Worm (Caenorhabditis elegans) whole organism, L4/young adult: ENCODE results near the gene Y43F8B.18.

Experiments
- W03F9.2 ChIP-seq: fragments of 150-350 bp; optimal IDR thresholded peaks from 2 replicates; lab custom pipeline; 2014; ENCODE audit warnings: missing biosample characterization, missing genetic modification characterization
- dao-5 ChIP-seq: sonication (generic microtip); optimal IDR thresholded peaks from 2 replicates; lab custom pipeline; 2016; ENCODE audit warnings: missing genotype, missing genetic modification characterization, moderate library complexity, missing compliant biosample characterization
- him-1 ChIP-seq: sonication (generic microtip); optimal IDR thresholded peaks from 2 replicates; lab custom pipeline; 2016; ENCODE audit warnings: missing genotype, missing genetic modification reagents, missing genetic modification characterization, missing compliant biosample characterization

The Y43F8B.18 gene

ce11 chrV:19473842-19474514 is 11.8 kb upstream of the Y43F8B.18 start, which contains the start of gene Y43F8B.10:
TSS of gene Y43F8B.10 (plus strand) at chrV:19474464.
- TF ChIP-seq dao-5: no peak
- no peak for TF ChIP-seq him-1 (tag; lab: Kevin White, UChicago)
- no peak for TF ChIP-seq W03F9.2

- TF ChIP-seq dao-5: no peak
- no peak for TF ChIP-seq W03F9.2
- TF ChIP-seq him-1 (tag; lab: Kevin White, UChicago): no peak
Measured at ce11 chrV:19477302-19477701, 8.5 kb upstream of the Y43F8B.18 start.

ce11 chrV:19477852-19478251 is 7.9 kb upstream of the Y43F8B.18 start, which contains the start of gene Y43F8B.9:
TSS of gene Y43F8B.9 (plus strand) at chrV:19478152.
- TF ChIP-seq dao-5: no peak
- TF ChIP-seq W03F9.2: no peak
- TF ChIP-seq him-1 (tag; lab: Kevin White, UChicago): no peak

DNA sequence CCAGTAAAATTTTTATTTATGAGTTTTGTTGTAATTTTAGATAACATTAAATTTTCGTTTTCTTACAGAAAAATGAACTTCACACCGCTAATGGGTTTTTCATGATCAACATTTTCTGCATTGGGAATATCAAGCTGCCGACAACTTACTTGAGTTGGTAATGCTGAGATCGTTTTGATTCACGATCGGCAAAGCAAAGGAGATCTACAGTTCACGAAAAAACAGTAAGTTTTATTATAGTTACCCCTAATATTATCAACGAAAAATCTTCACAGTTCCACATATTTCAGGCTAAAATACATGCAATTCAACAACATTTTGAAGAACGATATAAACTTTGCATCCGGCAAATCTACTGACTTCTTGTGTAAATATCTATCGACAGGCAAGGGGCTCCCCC is 3.3 kb upstream of the Y43F8B.18 start, which contains the start of gene Y43F8B.22:
Y43F8B.22 (plus strand) TSS at position 301 of the 400 bp plus-strand sequence.
- TF ChIP-seq him-1 (tag; lab: Kevin White, UChicago) (no peak), dao-5 (no peak), W03F9.2 (no peak)

DNA sequence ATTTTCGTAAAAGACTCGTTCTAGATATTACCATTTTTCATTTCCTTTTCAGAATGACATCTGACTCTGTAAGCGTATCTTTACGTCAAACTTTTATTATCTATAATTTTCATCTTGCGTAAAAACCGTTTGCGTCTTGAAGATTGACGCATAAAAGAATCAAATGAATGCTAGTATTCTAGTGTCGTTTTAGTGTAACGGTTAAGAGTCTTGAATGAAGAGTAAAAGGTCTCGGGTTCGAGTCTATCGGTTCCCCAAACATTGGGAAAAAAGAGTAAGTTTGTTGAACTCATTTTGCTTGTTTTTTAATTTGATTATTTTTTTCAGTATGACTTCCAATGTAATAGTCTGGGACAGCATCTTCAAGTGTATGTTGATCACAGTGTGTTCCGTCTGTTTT is 1.3 kb upstream of the Y43F8B.18 start, which contains the start of gene Y43F8B.17:
Y43F8B.17 (plus strand) TSS at position 215 of the 400 bp plus-strand sequence.
- TF ChIP-seq him-1 (tag; lab: Kevin White, UChicago) (no peak), W03F9.2 (no peak), dao-5 (no peak)

ce11 chrV:19485261-19485660 is 529 bp upstream of the Y43F8B.18 start, which contains the start of gene Y43F8B.28:
TSS of gene Y43F8B.28 (plus strand) at chrV:19485319.
- TF ChIP-seq him-1 (tag; lab: Kevin White, UChicago): no peak
- no peak for TF ChIP-seq dao-5
- no peak for TF ChIP-seq W03F9.2

- TF ChIP-seq W03F9.2: no peak
- no peak for TF ChIP-seq dao-5
- no peak for TF ChIP-seq him-1 (tag; lab: Kevin White, UChicago)
Measured at ce11 chrV:19490461-19490860, 4.7 kb downstream of the Y43F8B.18 start, which contains the start of gene Y43F8B.7. TSS of gene Y43F8B.7 (plus strand) at chrV:19490761.

ce11 chrV:19491302-19491701 is 5.5 kb downstream of the Y43F8B.18 start, which contains the start of gene Y43F8B.29:
TSS of gene Y43F8B.29 (plus strand) at chrV:19491602.
- TF ChIP-seq dao-5 (no peak), him-1 (tag; lab: Kevin White, UChicago) (no peak), W03F9.2 (no peak)

ce11 chrV:19495145-19495544 is 9.4 kb downstream of the Y43F8B.18 start:
- TF ChIP-seq W03F9.2 (no peak), dao-5 (no peak), him-1 (tag; lab: Kevin White, UChicago) (no peak)

DNA sequence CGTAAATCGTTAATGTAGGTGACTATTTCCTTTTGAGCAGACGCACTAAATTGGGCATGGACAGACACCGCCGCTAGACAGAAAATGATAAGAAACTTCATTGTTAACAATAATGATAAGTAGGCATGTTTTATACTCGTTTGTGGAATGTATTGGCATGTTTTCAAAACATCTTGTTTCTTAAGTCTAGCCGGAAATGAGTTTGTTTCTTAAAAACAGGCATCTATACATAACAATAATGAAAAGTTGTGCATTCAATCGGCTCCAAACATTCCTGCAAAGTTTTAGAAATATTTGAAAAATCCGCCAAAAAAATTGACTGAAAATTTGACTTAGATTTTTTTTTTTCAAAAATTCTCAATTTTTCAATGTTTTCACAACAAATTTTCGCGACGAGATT is 9.8 kb downstream of the Y43F8B.18 start, which contains the start of gene scl-21:
scl-21 (minus strand) TSS at position 101 of the 400 bp plus-strand sequence.
- TF ChIP-seq him-1 (tag; lab: Kevin White, UChicago) (no peak), dao-5 (no peak), W03F9.2 (no peak)

- TF ChIP-seq him-1 (tag; lab: Kevin White, UChicago) (no peak), W03F9.2 (no peak), dao-5 (no peak)
Measured at ce11 chrV:19497087-19497486, 11.3 kb downstream of the Y43F8B.18 start.

DNA sequence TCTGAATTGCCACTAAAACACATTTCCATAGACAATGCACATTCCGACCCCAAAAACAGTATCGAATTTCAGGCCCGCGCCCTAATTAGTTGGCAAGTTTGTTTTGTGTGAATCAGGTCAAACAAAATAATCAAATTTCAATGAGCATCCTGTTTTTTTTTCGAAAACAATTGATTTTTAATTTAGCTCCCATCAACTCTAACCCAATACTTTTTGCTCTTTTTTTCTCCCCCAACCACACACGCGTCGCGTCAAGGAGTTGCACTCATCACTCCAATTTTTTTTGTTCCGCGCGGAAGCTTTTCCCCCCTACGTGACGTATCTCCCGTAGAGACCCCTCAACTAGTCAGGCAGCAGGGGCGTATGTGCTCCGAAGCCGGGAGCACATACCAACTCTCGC is 15.6 kb downstream of the Y43F8B.18 start:
- TF ChIP-seq him-1 (tag; lab: Kevin White, UChicago) (no peak), dao-5 (no peak), W03F9.2 (no peak)

DNA sequence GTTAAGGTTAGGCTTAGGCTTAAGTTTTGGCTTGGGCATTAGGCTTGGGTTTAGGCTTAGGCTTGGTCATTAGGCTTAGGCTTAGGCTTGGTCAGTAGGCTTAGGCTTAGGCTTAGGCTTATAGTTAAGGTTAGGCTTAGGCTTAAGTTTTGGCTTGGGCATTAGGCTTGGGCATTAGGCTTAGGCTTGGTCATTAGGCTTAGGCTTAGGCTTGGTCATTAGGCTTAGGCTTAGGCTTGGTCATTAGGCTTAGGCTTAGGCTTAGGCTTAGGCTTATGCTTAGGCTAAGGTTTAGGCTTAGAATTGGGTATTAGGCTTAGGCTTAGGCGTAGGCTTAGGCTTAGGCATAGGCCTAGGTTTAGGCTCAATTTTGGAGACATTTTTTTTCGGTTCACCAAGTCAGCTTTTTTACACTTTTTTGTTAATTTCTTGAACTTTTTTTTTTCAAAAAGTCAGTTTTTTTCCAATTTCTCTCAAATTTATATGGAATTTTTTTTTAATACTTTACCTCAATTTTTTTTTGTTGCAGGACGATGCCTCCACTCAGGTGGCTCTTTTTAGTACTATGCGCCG is 16.9 kb downstream of the Y43F8B.18 start, which contains the start of gene Y43F8B.3:
Y43F8B.3 (plus strand) TSS at position 523 of the 573 bp plus-strand sequence.
- TF ChIP-seq him-1 (tag; lab: Kevin White, UChicago): no peak
- no peak for TF ChIP-seq W03F9.2
- no peak for TF ChIP-seq dao-5

DNA sequence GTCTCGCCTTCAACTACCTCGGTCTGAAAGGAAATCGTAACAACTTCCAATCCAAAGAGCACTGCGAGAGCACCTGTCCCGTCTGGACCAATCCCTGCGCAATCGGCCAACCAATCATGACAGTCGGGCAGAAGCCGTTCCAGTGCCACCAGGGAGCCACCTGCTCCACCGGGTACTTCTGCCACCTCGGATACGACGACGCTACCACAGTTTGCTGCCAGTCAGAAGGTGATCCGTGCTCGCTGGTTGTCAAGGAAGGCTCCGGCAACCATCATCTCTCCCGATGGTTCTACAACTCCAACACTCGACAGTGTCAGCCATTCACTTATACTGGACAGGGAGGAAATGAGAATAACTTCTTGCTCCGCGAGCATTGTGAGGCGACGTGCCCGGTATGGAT is 23.3 kb downstream of the Y43F8B.18 start:
- no peak for TF ChIP-seq him-1 (tag; lab: Kevin White, UChicago)
- no peak for TF ChIP-seq W03F9.2
- no peak for TF ChIP-seq dao-5

- TF ChIP-seq W03F9.2 (no peak), dao-5 (no peak), him-1 (tag; lab: Kevin White, UChicago) (no peak)
Measured at ce11 chrV:19510352-19510751, 24.6 kb downstream of the Y43F8B.18 start.
